Worm (Caenorhabditis elegans) whole organism, L1 larva: Measurements from ENCODE around the gene ilys-5.

Experiments
- Y116A8C.19 ChIP-seq: sonication (generic microtip); optimal IDR thresholded peaks from 2 replicates; lab custom pipeline; 2016; ENCODE audit warnings: missing compliant biosample characterization, missing genetic modification characterization, borderline replicate concordance
- aly-2 ChIP-seq: fragments of 150-350 bp; optimal IDR thresholded peaks from 2 replicates; lab custom pipeline; 2014; ENCODE audit warnings: missing biosample characterization, missing genetic modification characterization
- hpl-2 ChIP-seq: fragments of 150-350 bp; optimal IDR thresholded peaks from 2 replicates; lab custom pipeline; 2014; ENCODE audit warnings: missing biosample characterization, missing genetic modification reagents, missing genetic modification characterization
- nhr-77 ChIP-seq: fragments of 150-350 bp; optimal IDR thresholded peaks from 2 replicates; lab custom pipeline; 2014; ENCODE audit warnings: missing biosample characterization, missing genetic modification characterization
- nhr-90 ChIP-seq: sonication (generic microtip); optimal IDR thresholded peaks from 2 replicates; lab custom pipeline; 2016; ENCODE audit warnings: mild to moderate bottlenecking, missing genetic modification characterization, missing compliant biosample characterization; ENCODE audit not compliant: poor library complexity
- unc-86 ChIP-seq: sonication (generic microtip); optimal IDR thresholded peaks from 2 replicates; lab custom pipeline; 2016; ENCODE audit warnings: missing genetic modification characterization, missing compliant biosample characterization

DNA sequence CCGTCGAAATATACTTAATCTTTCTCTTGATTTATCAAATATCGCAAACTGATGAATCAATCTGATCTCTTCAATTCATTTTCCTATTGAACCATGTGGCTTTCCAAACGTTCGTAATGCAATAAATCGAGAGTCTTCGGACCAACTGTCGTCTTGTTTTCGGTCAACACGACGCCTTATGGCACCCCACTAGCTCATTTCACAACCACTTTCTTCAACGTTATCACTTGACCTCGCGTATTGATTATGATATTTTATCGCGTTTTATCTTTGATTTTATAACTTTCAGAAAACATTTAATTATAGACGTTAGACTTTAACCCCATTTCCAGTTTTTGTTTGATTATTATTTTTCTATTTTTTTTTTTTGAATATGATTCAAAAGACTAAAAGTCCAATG lies 26.8 kb downstream of the ilys-5 start:
- no peak for TF ChIP-seq unc-86
- no peak for TF ChIP-seq nhr-90 (tag; lab: Kevin White, UChicago)
- no peak for TF ChIP-seq nhr-77 (tag; lab: Kevin White, UChicago)
- no peak for TF ChIP-seq hpl-2 (GFP tag; lab: Kevin White, UChicago)
- TF ChIP-seq aly-2 (tag; lab: Kevin White, UChicago) = no peak
- TF ChIP-seq Y116A8C.19 (tag; lab: Kevin White, UChicago) = no peak
